Fruit fly (Drosophila melanogaster): ENCODE data around the gene CG11892.

CG11892 gene

dm6 chr3R:25239880-25240279, 41.5 kb upstream of the CG11892 start, which contains the start of gene to:
Gene to (plus strand): TSS chr3R:25240180.
- TF ChIP-seq ovo (GFP tag; optimal IDR thresholded peaks at IDR 0.05) (no peak), bab1 (GFP tag; optimal IDR thresholded peaks at IDR 0.05) (no peak)

- no peak for TF ChIP-seq CG7101 (tag; optimal IDR thresholded peaks at IDR 0.05)
- TF ChIP-seq CG7045 (GFP tag; optimal IDR thresholded peaks at IDR 0.05): no peak
- no peak for TF ChIP-seq ovo (GFP tag; optimal IDR thresholded peaks at IDR 0.05)
- TF ChIP-seq Mnt (GFP tag; optimal IDR thresholded peaks at IDR 0.05): no peak
- TF ChIP-seq CG33017 (tag; optimal IDR thresholded peaks at IDR 0.05): no peak
- no peak for TF ChIP-seq cic (GFP tag; optimal IDR thresholded peaks at IDR 0.05)
- no peak for TF ChIP-seq bab1 (GFP tag; optimal IDR thresholded peaks at IDR 0.05)
- TF ChIP-seq CG1620 (GFP tag; optimal IDR thresholded peaks at IDR 0.05): no peak
- TF ChIP-seq cnc (optimal IDR thresholded peaks at IDR 0.05): no peak
- TF ChIP-seq CG11617 (GFP tag; optimal IDR thresholded peaks at IDR 0.05): no peak
- TF ChIP-seq CG12768 (GFP tag; optimal IDR thresholded peaks at IDR 0.05): no peak
- TF ChIP-seq CG5204 (GFP tag; optimal IDR thresholded peaks at IDR 0.05): no peak
- TF ChIP-seq pad (GFP tag; optimal IDR thresholded peaks at IDR 0.05): no peak
- TF ChIP-seq Crg-1 (GFP tag; optimal IDR thresholded peaks at IDR 0.05): no peak
- TF ChIP-seq kay (GFP tag; ENCODE audit: borderline replicate concordance): no peak
- TF ChIP-seq Clk (GFP tag; optimal IDR thresholded peaks at IDR 0.05): no peak
- no peak for TF ChIP-seq tj (GFP tag; optimal IDR thresholded peaks at IDR 0.05)
- TF ChIP-seq CG14711 (tag; optimal IDR thresholded peaks at IDR 0.05): no peak
- TF ChIP-seq toe (GFP tag; optimal IDR thresholded peaks at IDR 0.05): no peak
Observed at dm6 chr3R:25241507-25242070, 39.8 kb upstream of the CG11892 start, which contains the start of gene CG11854. Gene CG11854 (plus strand): TSS chr3R:25242020.

- TF ChIP-seq Crg-1 (GFP tag; optimal IDR thresholded peaks at IDR 0.05) (peak; percentile 53), toe (GFP tag; optimal IDR thresholded peaks at IDR 0.05) (no peak), pad (GFP tag; optimal IDR thresholded peaks at IDR 0.05) (no peak), Clk (GFP tag; optimal IDR thresholded peaks at IDR 0.05) (no peak), Mnt (GFP tag; optimal IDR thresholded peaks at IDR 0.05) (peak; percentile 44), CG14711 (tag; optimal IDR thresholded peaks at IDR 0.05) (peak; percentile 67), cic (GFP tag; optimal IDR thresholded peaks at IDR 0.05) (no peak), bab1 (GFP tag; optimal IDR thresholded peaks at IDR 0.05) (peak; percentile 44), ovo (GFP tag; optimal IDR thresholded peaks at IDR 0.05) (no peak), CG7045 (GFP tag; optimal IDR thresholded peaks at IDR 0.05) (no peak), kay (GFP tag; ENCODE audit: borderline replicate concordance) (peak; percentile 71), CG7101 (tag; optimal IDR thresholded peaks at IDR 0.05) (no peak)
Observed at dm6 chr3R:25245052-25245813, 36.1 kb upstream of the CG11892 start, which contains the start of gene bam. Gene bam (minus strand): TSS chr3R:25245109.

- TF ChIP-seq cnc (optimal IDR thresholded peaks at IDR 0.05): no peak
- peak; percentile 100 for TF ChIP-seq Crg-1 (GFP tag; optimal IDR thresholded peaks at IDR 0.05)
- peak; percentile 85 for TF ChIP-seq tj (GFP tag; optimal IDR thresholded peaks at IDR 0.05)
- TF ChIP-seq CG1620 (GFP tag; optimal IDR thresholded peaks at IDR 0.05): peak; percentile 100
- peak; percentile 86 for TF ChIP-seq kay (GFP tag; ENCODE audit: borderline replicate concordance)
- TF ChIP-seq Mnt (GFP tag; optimal IDR thresholded peaks at IDR 0.05): peak; percentile 98
- TF ChIP-seq CG5204 (GFP tag; optimal IDR thresholded peaks at IDR 0.05): peak; percentile 97
- peak; percentile 99 for TF ChIP-seq Hr96 (GFP tag; optimal IDR thresholded peaks at IDR 0.05)
- peak; percentile 100 for TF ChIP-seq ovo (GFP tag; optimal IDR thresholded peaks at IDR 0.05)
- peak; percentile 99 for TF ChIP-seq CG7101 (tag; optimal IDR thresholded peaks at IDR 0.05)
- peak; percentile 97 for TF ChIP-seq CG14711 (tag; optimal IDR thresholded peaks at IDR 0.05)
- peak; percentile 99 for TF ChIP-seq CG11617 (GFP tag; optimal IDR thresholded peaks at IDR 0.05)
- TF ChIP-seq cic (GFP tag; optimal IDR thresholded peaks at IDR 0.05): peak; percentile 93
- peak; percentile 98 for TF ChIP-seq toe (GFP tag; optimal IDR thresholded peaks at IDR 0.05)
- peak; percentile 95 for TF ChIP-seq pad (GFP tag; optimal IDR thresholded peaks at IDR 0.05)
- peak; percentile 98 for TF ChIP-seq CG12768 (GFP tag; optimal IDR thresholded peaks at IDR 0.05)
- peak; percentile 95 for TF ChIP-seq Clk (GFP tag; optimal IDR thresholded peaks at IDR 0.05)
- TF ChIP-seq CG33017 (tag; optimal IDR thresholded peaks at IDR 0.05): peak; percentile 94
- TF ChIP-seq bab1 (GFP tag; optimal IDR thresholded peaks at IDR 0.05): peak; percentile 96
- peak; percentile 98 for TF ChIP-seq CG7045 (GFP tag; optimal IDR thresholded peaks at IDR 0.05)
Observed at dm6 chr3R:25247379-25247869, 33.9 kb upstream of the CG11892 start, which contains the start of the genes RpS27 and Nup37. Gene RpS27 (minus strand): TSS chr3R:25247514. Gene Nup37 (plus strand): TSS chr3R:25247658.

- TF ChIP-seq CG14711 (tag; optimal IDR thresholded peaks at IDR 0.05) (no peak), CG7101 (tag; optimal IDR thresholded peaks at IDR 0.05) (peak; percentile 28), cnc (optimal IDR thresholded peaks at IDR 0.05) (peak; percentile 20 to 70), tj (GFP tag; optimal IDR thresholded peaks at IDR 0.05) (peak; percentile 98), CG11617 (GFP tag; optimal IDR thresholded peaks at IDR 0.05) (peak; percentile 30), Mnt (GFP tag; optimal IDR thresholded peaks at IDR 0.05) (peak; percentile 49), toe (GFP tag; optimal IDR thresholded peaks at IDR 0.05) (no peak), ovo (GFP tag; optimal IDR thresholded peaks at IDR 0.05) (peak; percentile 4), bab1 (GFP tag; optimal IDR thresholded peaks at IDR 0.05) (peak; percentile 43), CG1620 (GFP tag; optimal IDR thresholded peaks at IDR 0.05) (peak; percentile 40)
Observed at dm6 chr3R:25249145-25250141, 31.9 kb upstream of the CG11892 start, which contains the start of gene Nup358. Gene Nup358 (plus strand): TSS chr3R:25249348.

Measured in whole organism, adult.